Worm (Caenorhabditis elegans): ENCODE data around the gene F40G12.2.
A peak's percentile ranks its signal among the peaks of the same experiment; 100 is the strongest.

The F40G12.2 gene

DNA sequence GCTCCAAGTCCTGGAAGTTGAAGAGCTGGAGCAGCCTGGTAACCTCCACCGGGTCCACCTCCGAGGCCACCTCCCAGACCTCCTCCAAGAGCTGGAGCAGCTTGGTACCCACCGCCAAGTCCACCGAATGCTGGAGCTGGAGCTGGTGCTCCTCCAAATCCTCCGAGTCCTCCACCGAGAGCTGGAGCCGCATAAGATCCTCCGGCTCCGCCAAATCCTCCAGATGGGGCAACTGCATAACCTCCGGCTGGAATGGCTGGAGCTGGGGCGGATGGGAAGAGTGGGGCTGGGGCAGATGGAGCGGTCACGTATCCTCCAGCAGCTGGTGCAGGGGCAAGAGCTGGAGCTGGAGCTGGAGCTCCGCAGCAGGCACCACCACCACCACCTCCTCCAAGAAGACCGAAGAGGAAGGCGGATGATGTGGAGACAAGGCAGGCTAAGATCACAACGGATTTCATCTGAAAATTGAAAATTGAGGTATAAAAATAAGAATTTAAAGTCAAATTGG is 20.0 kb downstream of the F40G12.2 start, which contains the start of gene K02E11.10:
Gene K02E11.10 (minus strand): TSS at position 458 of the 508 bp plus-strand sequence.
- TF ChIP-seq pha-4 (tag; optimal IDR thresholded peaks at IDR 0.05), result no peak

DNA sequence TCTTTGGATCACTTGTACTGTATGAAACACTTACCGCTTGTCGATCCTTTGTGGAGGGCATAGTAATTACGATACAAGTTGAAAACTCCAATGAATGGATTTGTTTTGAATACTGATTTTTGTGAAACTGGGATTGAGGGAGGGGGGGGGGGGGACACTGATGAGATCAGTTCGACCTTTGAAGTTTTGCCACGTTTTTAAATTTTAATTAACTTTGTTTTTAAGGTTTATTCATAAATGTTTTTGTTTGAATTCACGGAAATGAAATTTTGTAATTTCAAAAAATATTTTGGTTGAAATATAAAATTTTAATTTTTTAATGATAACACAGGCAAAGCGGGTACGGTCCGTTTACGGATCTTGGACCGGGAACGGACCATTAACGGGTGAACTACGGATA is 24.8 kb downstream of the F40G12.2 start, which contains the start of gene ent-3:
Gene ent-3 (minus strand): TSS at position 101 of the 400 bp plus-strand sequence.
- TF ChIP-seq nhr-237 (tag; optimal IDR thresholded peaks at IDR 0.05), result no peak
- TF ChIP-seq hlh-1 (tag; optimal IDR thresholded peaks at IDR 0.05), result no peak
- TF ChIP-seq ceh-43 (GFP tag; optimal IDR thresholded peaks at IDR 0.05), result no peak
- TF ChIP-seq M03D4.4 (tag; optimal IDR thresholded peaks at IDR 0.05), result no peak
- TF ChIP-seq ceh-83 (GFP tag; optimal IDR thresholded peaks at IDR 0.05), result no peak
- no peak for TF ChIP-seq mls-2 (tag; optimal IDR thresholded peaks at IDR 0.05)
- no peak for TF ChIP-seq zip-8 (tag; optimal IDR thresholded peaks at IDR 0.05)
- no peak for TF ChIP-seq ham-2 (GFP tag; optimal IDR thresholded peaks at IDR 0.05)
- TF ChIP-seq mep-1 (tag; optimal IDR thresholded peaks at IDR 0.05), result no peak
- no peak for TF ChIP-seq ceh-39 (tag; optimal IDR thresholded peaks at IDR 0.05)
- TF ChIP-seq sem-2 (GFP tag; optimal IDR thresholded peaks at IDR 0.05), result no peak
- no peak for TF ChIP-seq blmp-1 (tag; optimal IDR thresholded peaks at IDR 0.05)
- TF ChIP-seq unc-39 (tag; optimal IDR thresholded peaks at IDR 0.05), result no peak
- TF ChIP-seq drap-1 (GFP tag; optimal IDR thresholded peaks at IDR 0.05), result no peak
- no peak for TF ChIP-seq snpc-4 (tag; optimal IDR thresholded peaks at IDR 0.05)

DNA sequence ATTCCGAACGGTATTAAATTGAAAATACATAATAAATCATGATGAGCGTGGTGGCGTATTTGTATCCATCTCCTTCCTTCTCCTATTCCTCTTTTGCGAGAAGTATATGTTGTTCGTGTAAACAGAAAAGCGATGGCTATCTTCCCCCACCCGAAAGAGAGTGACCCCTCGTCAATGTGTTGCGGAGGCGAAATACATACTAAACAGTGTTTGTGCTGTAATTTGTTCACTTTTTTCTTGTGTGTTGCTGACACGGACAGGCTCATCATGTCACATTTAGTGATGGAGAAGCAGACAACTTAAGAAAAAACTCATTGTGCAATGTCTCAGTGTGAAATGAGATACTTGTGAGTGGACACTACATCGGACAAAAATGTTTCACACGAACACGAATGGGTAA is 29.1 kb downstream of the F40G12.2 start:
- TF ChIP-seq pha-4 (tag; optimal IDR thresholded peaks at IDR 0.05) (no peak), nhr-76 (tag; optimal IDR thresholded peaks at IDR 0.05) (no peak), unc-39 (tag; optimal IDR thresholded peaks at IDR 0.05) (no peak), mls-2 (tag; optimal IDR thresholded peaks at IDR 0.05) (no peak), mab-5 (tag; optimal IDR thresholded peaks at IDR 0.05) (no peak), ceh-39 (tag; optimal IDR thresholded peaks at IDR 0.05) (no peak), sptf-1 (tag; optimal IDR thresholded peaks at IDR 0.05) (no peak), sem-2 (GFP tag; optimal IDR thresholded peaks at IDR 0.05) (no peak), mep-1 (tag; optimal IDR thresholded peaks at IDR 0.05) (no peak), unc-62 (GFP tag; optimal IDR thresholded peaks at IDR 0.05) (no peak), ces-1 (GFP tag; optimal IDR thresholded peaks at IDR 0.05) (no peak), zip-8 (tag; optimal IDR thresholded peaks at IDR 0.05) (no peak), ceh-43 (GFP tag; optimal IDR thresholded peaks at IDR 0.05) (no peak), bed-3 (GFP tag; optimal IDR thresholded peaks at IDR 0.05) (no peak), flh-1 (GFP tag; optimal IDR thresholded peaks at IDR 0.05) (no peak), lsy-2 (tag; optimal IDR thresholded peaks at IDR 0.05) (no peak), unc-120 (tag; optimal IDR thresholded peaks at IDR 0.05; ENCODE audit: poor library complexity, severe bottlenecking) (no peak), tbx-8 (GFP tag; optimal IDR thresholded peaks at IDR 0.05) (no peak), snpc-4 (tag; optimal IDR thresholded peaks at IDR 0.05) (no peak), drap-1 (GFP tag; optimal IDR thresholded peaks at IDR 0.05) (no peak)

DNA sequence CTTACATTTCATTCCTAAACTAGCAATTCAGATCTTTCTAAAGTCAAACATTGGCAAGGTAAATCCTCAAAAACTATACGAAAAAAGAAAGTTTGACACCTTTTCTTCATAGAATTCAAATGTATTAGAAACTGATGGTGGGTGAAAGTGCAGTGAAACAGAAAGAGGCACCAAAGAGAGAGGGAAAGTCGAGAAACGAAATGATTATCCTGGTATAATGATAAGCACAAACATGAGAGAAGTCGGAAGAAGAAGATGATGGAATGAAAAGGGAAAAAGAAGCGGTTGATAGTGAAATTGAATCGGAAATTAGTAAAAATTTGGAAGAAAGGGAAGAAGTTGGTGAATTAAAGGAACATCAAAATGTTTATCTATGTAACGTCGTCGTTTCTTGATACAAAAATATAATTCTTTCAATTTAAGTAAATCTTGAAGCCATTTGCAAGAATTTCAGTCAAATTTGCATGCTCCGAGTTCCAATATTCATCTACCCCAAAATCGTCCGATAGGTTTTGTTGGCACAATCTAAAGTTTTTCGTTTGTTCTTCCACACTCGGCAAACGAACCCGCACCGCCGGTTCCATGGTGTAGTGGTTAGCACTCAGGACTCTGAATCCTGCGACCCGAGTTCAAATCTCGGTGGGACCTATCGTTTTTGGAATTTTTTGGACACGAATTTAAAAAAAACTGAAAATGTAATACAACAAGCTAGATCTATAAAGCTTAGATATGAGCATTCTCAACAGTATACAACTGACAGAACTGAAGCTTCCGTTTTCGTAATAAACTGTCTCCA is 29.7 kb downstream of the F40G12.2 start:
- TF ChIP-seq blmp-1 (tag; optimal IDR thresholded peaks at IDR 0.05), result peak; percentile 68
- no peak for TF ChIP-seq unc-120 (tag; optimal IDR thresholded peaks at IDR 0.05; ENCODE audit: poor library complexity, severe bottlenecking)
- no peak for TF ChIP-seq tbx-8 (GFP tag; optimal IDR thresholded peaks at IDR 0.05)

DNA sequence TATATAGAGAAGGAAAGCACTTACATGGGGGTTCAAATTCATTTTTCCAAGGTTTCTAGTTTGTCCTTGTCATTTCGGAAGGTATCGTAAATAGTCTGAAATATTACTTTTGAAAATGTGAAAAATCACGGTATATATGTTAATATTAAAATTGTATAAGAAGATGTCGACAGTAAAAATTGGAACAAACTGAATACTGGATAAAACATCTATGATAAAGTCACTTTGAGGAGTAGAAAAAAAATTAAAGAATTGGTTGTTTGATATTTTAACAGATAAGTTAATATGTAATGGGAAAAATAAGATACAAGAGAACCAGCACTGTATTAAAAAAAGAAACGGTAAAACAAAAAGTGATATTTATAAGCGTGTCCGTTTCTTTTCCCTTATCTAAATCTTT is 34.4 kb downstream of the F40G12.2 start, which contains the start of gene nep-21:
Gene nep-21 (minus strand): TSS at position 101 of the 400 bp plus-strand sequence.
- TF ChIP-seq unc-39 (tag; optimal IDR thresholded peaks at IDR 0.05) (no peak), ceh-43 (GFP tag; optimal IDR thresholded peaks at IDR 0.05) (no peak), lin-32 (GFP tag; optimal IDR thresholded peaks at IDR 0.05) (no peak), nhr-12 (tag; optimal IDR thresholded peaks at IDR 0.05) (no peak)

DNA sequence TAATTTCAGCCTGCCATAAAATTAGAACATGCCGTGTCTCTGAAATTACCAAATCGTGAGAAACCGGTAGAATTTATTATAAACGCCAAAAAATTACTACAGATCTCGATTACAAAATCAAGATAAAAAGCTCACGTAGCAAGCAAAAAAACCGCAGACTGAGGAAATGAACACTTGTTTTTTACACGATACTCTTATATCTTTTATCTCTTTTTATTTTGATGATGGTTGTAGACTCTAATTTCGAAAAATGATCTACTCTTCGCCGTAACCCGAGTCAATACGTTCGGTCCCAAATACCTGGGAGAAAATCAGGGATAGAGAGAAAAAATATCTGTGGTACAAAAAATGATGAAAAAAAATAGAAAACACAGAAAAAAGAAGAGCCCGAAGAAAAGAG is 37.6 kb downstream of the F40G12.2 start:
- TF ChIP-seq bed-3 (GFP tag; optimal IDR thresholded peaks at IDR 0.05) (no peak), nhr-2 (tag; optimal IDR thresholded peaks at IDR 0.05) (no peak), mls-2 (tag; optimal IDR thresholded peaks at IDR 0.05) (no peak), drap-1 (GFP tag; optimal IDR thresholded peaks at IDR 0.05) (no peak), M03D4.4 (tag; optimal IDR thresholded peaks at IDR 0.05) (no peak), ceh-39 (tag; optimal IDR thresholded peaks at IDR 0.05) (no peak), ceh-83 (GFP tag; optimal IDR thresholded peaks at IDR 0.05) (no peak), hlh-1 (tag; optimal IDR thresholded peaks at IDR 0.05) (no peak), ztf-11 (tag; optimal IDR thresholded peaks at IDR 0.05) (no peak), nhr-28 (tag; optimal IDR thresholded peaks at IDR 0.05) (no peak), mep-1 (tag; optimal IDR thresholded peaks at IDR 0.05) (no peak), unc-120 (tag; optimal IDR thresholded peaks at IDR 0.05; ENCODE audit: poor library complexity, severe bottlenecking) (no peak), lsy-2 (tag; optimal IDR thresholded peaks at IDR 0.05) (no peak), zip-8 (tag; optimal IDR thresholded peaks at IDR 0.05) (no peak), ceh-43 (GFP tag; optimal IDR thresholded peaks at IDR 0.05) (no peak), unc-39 (tag; optimal IDR thresholded peaks at IDR 0.05) (no peak), pha-4 (tag; optimal IDR thresholded peaks at IDR 0.05) (no peak), lin-32 (GFP tag; optimal IDR thresholded peaks at IDR 0.05) (no peak)
